Fruit fly (Drosophila melanogaster) whole organism, embryonic: ENCODE data around the gene HINT1.

ENCODE experiments used
- Ada2b ChIP-seq: fragments of 200-800 bp; sonication (Bioruptor generic); IDR thresholded peaks from 2 replicates; pipeline ENCODE4 v1.3.6; 2022; ENCODE audit warnings: missing biosample characterization, missing genetic modification characterization
- BtbVII ChIP-seq: fragments of 200-800 bp; sonication (Bioruptor generic); optimal IDR thresholded peaks from 3 replicates; lab custom pipeline; 2017; ENCODE audit warnings: missing biosample characterization, mild to moderate bottlenecking, missing genetic modification characterization
- CG10147 ChIP-seq: fragments of 200-800 bp; sonication (Bioruptor generic); optimal IDR thresholded peaks from 2 replicates; lab custom pipeline; 2019; ENCODE audit warnings: missing biosample characterization, mild to moderate bottlenecking, missing genetic modification characterization, moderate library complexity
- CG10274 ChIP-seq: fragments of 200-800 bp; sonication (Bioruptor generic); optimal IDR thresholded peaks from 3 replicates; lab custom pipeline; 2017; ENCODE audit warnings: missing biosample characterization, mild to moderate bottlenecking, missing genetic modification characterization
- CG10462 ChIP-seq: fragments of 200-800 bp; sonication (Bioruptor generic); optimal IDR thresholded peaks from 2 replicates; lab custom pipeline; 2016; ENCODE audit warnings: missing biosample characterization, missing genetic modification characterization
- CG11695 ChIP-seq: fragments of 200-800 bp; sonication (Bioruptor generic); IDR thresholded peaks from 3 replicates; pipeline ENCODE4 v1.3.6; 2022; ENCODE audit warnings: missing biosample characterization, missing genetic modification characterization
- CG12299 ChIP-seq: fragments of 200-800 bp; sonication (Bioruptor generic); optimal IDR thresholded peaks from 2 replicates; lab custom pipeline; 2018; ENCODE audit warnings: missing biosample characterization, mild to moderate bottlenecking, missing genetic modification characterization
- CG1233 ChIP-seq: fragments of 200-800 bp; sonication (Bioruptor generic); optimal IDR thresholded peaks from 4 replicates; lab custom pipeline; 2018; ENCODE audit warnings: missing biosample characterization, mild to moderate bottlenecking, missing genetic modification characterization
- CG13123 ChIP-seq: fragments of 200-800 bp; sonication (Bioruptor generic); optimal IDR thresholded peaks from 2 replicates; lab custom pipeline; 2016; ENCODE audit warnings: missing biosample characterization, missing genetic modification characterization
- CG14860 ChIP-seq: fragments of 200-800 bp; sonication (Bioruptor generic); IDR thresholded peaks from 3 replicates; pipeline ENCODE4 v1.3.6; 2022; ENCODE audit warnings: missing biosample characterization, missing genetic modification characterization; ENCODE audit not compliant: partially characterized antibody
- CG15073 ChIP-seq: fragments of 200-800 bp; sonication (Bioruptor generic); optimal IDR thresholded peaks from 2 replicates; lab custom pipeline; 2016; ENCODE audit warnings: missing biosample characterization, missing genetic modification characterization
- CG16863 ChIP-seq: fragments of 200-800 bp; sonication (Bioruptor generic); optimal IDR thresholded peaks from 3 replicates; lab custom pipeline; 2016; ENCODE audit warnings: missing biosample characterization, missing genetic modification characterization
- CG17359 ChIP-seq: fragments of 200-800 bp; sonication (Bioruptor generic); optimal IDR thresholded peaks from 3 replicates; lab custom pipeline; 2018; ENCODE audit warnings: missing biosample characterization, mild to moderate bottlenecking, missing genetic modification characterization, moderate library complexity
- CG17361 ChIP-seq: fragments of 200-800 bp; sonication (Bioruptor generic); IDR thresholded peaks from 3 replicates; pipeline ENCODE4 v1.3.6; 2022; ENCODE audit warnings: missing biosample characterization, missing genetic modification characterization
- CG17829 ChIP-seq: fragments of 200-800 bp; optimal IDR thresholded peaks from 2 replicates; lab custom pipeline; 2019; ENCODE audit warnings: missing biosample characterization, mild to moderate bottlenecking, missing genetic modification characterization, moderate library complexity
- CG3163 ChIP-seq: fragments of 200-800 bp; sonication (Bioruptor generic); optimal IDR thresholded peaks from 3 replicates; lab custom pipeline; 2016; ENCODE audit warnings: missing biosample characterization, missing genetic modification characterization
- CG3281 ChIP-seq: fragments of 200-800 bp; sonication (Bioruptor generic); optimal IDR thresholded peaks from 3 replicates; lab custom pipeline; 2017; ENCODE audit warnings: missing biosample characterization, mild to moderate bottlenecking, missing genetic modification characterization
- CG33557 ChIP-seq: fragments of 200-800 bp; sonication (Bioruptor generic); optimal IDR thresholded peaks from 2 replicates; lab custom pipeline; 2019; ENCODE audit warnings: missing biosample characterization, mild to moderate bottlenecking, missing genetic modification characterization, moderate library complexity
- CG4424 ChIP-seq: fragments of 200-800 bp; sonication (Bioruptor generic); optimal IDR thresholded peaks from 3 replicates; lab custom pipeline; 2016; ENCODE audit warnings: missing biosample characterization, missing genetic modification characterization
- CG5180 ChIP-seq: fragments of 200-800 bp; sonication (Bioruptor generic); optimal IDR thresholded peaks from 3 replicates; lab custom pipeline; 2017; ENCODE audit warnings: missing biosample characterization, missing genetic modification characterization, mild to moderate bottlenecking, moderate library complexity, missing genetic modification reagents
- CG6683 ChIP-seq: fragments of 200-800 bp; sonication (Bioruptor generic); optimal IDR thresholded peaks from 2 replicates; lab custom pipeline; 2017; ENCODE audit warnings: missing biosample characterization, mild to moderate bottlenecking, missing genetic modification characterization, missing genetic modification reagents
- CG7357 ChIP-seq: fragments of 200-800 bp; sonication (Bioruptor generic); IDR thresholded peaks from 3 replicates; pipeline ENCODE4 v1.3.6; 2022; ENCODE audit warnings: missing biosample characterization, missing genetic modification characterization
- CG8388 ChIP-seq: fragments of 200-800 bp; sonication (Bioruptor generic); optimal IDR thresholded peaks from 2 replicates; lab custom pipeline; 2019; ENCODE audit warnings: missing biosample characterization, mild to moderate bottlenecking, missing genetic modification characterization, moderate library complexity
- CG9609 ChIP-seq: fragments of 200-800 bp; sonication (Bioruptor generic); optimal IDR thresholded peaks from 3 replicates; lab custom pipeline; 2016; ENCODE audit warnings: missing biosample characterization, missing genetic modification characterization
- CG9876 ChIP-seq: fragments of 200-800 bp; sonication (Bioruptor generic); optimal IDR thresholded peaks from 2 replicates; lab custom pipeline; 2016; ENCODE audit warnings: missing biosample characterization, missing genetic modification characterization
- D19A ChIP-seq: fragments of 200-800 bp; optimal IDR thresholded peaks from 3 replicates; lab custom pipeline; 2019; ENCODE audit warnings: missing biosample characterization, mild to moderate bottlenecking, missing genetic modification characterization, moderate library complexity
- Dp ChIP-seq: fragments of 200-800 bp; sonication (Bioruptor generic); optimal IDR thresholded peaks from 2 replicates; lab custom pipeline; 2018; ENCODE audit warnings: missing biosample characterization, mild to moderate bottlenecking, missing genetic modification characterization, moderate library complexity
- ERR ChIP-seq: fragments of 200-800 bp; sonication (Bioruptor generic); optimal IDR thresholded peaks from 2 replicates; lab custom pipeline; 2016; ENCODE audit warnings: missing biosample characterization, missing genetic modification characterization
- H2.0 ChIP-seq: fragments of 200-800 bp; sonication (Bioruptor generic); IDR thresholded peaks from 2 replicates; pipeline ENCODE4 v1.3.6; 2022; ENCODE audit warnings: missing biosample characterization, missing genetic modification characterization
- Kr ChIP-seq: fragments of 200-800 bp; sonication (Bioruptor generic); optimal IDR thresholded peaks from 2 replicates; lab custom pipeline; 2017; ENCODE audit warnings: missing biosample characterization, mild to moderate bottlenecking, missing genetic modification characterization
- NC2α ChIP-seq: fragments of 200-800 bp; sonication (Bioruptor generic); optimal IDR thresholded peaks from 2 replicates; lab custom pipeline; 2016; ENCODE audit warnings: missing biosample characterization, missing genetic modification characterization
- Nf-YC ChIP-seq: fragments of 200-800 bp; optimal IDR thresholded peaks from 3 replicates; lab custom pipeline; 2019; ENCODE audit warnings: missing biosample characterization, mild to moderate bottlenecking, missing genetic modification characterization, moderate library complexity
- Pdp1 ChIP-seq, 2 experiments: fragments of 200-800 bp; sonication (Bioruptor generic); optimal IDR thresholded peaks; 3 replicates each; lab custom pipeline; 2016; ENCODE audit warnings: missing biosample characterization in 2 of 2, missing genetic modification characterization in 2 of 2, mild to moderate bottlenecking in 1 of 2, moderate library complexity in 1 of 2
- Ptx1 ChIP-seq: fragments of 200-800 bp; sonication (Bioruptor generic); IDR thresholded peaks from 2 replicates; pipeline ENCODE4 v1.3.6; 2022; ENCODE audit warnings: missing biosample characterization, missing genetic modification characterization
- Ravus ChIP-seq: fragments of 200-800 bp; sonication (Bioruptor generic); IDR thresholded peaks from 2 replicates; pipeline ENCODE4 v1.3.6; 2022; ENCODE audit warnings: missing biosample characterization, missing genetic modification characterization
- Trl ChIP-seq, 3 experiments: fragments of >200 bp in 2 of 3; fragments of 200-800 bp in 1 of 3; sonication (Bioruptor generic) in 1 of 3; optimal IDR thresholded peaks; 2 replicates in 1 of 3; 3 replicates in 2 of 3; lab custom pipeline; 2016 to 2017; ENCODE audit warnings: missing biosample characterization in 1 of 3, missing genetic modification characterization in 1 of 3
- ab ChIP-seq: fragments of 200-800 bp; sonication (Bioruptor generic); optimal IDR thresholded peaks from 2 replicates; lab custom pipeline; 2016; ENCODE audit warnings: missing biosample characterization, missing genetic modification characterization
- al ChIP-seq: fragments of 200-800 bp; sonication (Bioruptor generic); IDR thresholded peaks from 2 replicates; pipeline ENCODE4 v1.3.6; 2022; ENCODE audit warnings: missing biosample characterization, missing genetic modification characterization
- ase ChIP-seq: fragments of 200-800 bp; sonication (Bioruptor generic); IDR thresholded peaks from 3 replicates; pipeline ENCODE4 v1.3.6; 2022; ENCODE audit warnings: missing biosample characterization, missing genetic modification characterization
- bcd ChIP-seq: fragments of 200-800 bp; sonication (Bioruptor generic); optimal IDR thresholded peaks from 2 replicates; lab custom pipeline; 2017; ENCODE audit warnings: missing biosample characterization, mild to moderate bottlenecking, missing genetic modification characterization
- croc ChIP-seq: fragments of 200-800 bp; sonication (Bioruptor generic); conservative IDR thresholded peaks from 3 replicates; pipeline ENCODE4 v1.3.6; 2022; ENCODE audit warnings: missing biosample characterization, missing genetic modification characterization
- dimm ChIP-seq: fragments of 200-800 bp; sonication (Bioruptor generic); IDR thresholded peaks from 2 replicates; pipeline ENCODE4 v1.3.6; 2022; ENCODE audit warnings: missing biosample characterization, missing genetic modification characterization
- disco-r ChIP-seq: fragments of 200-800 bp; sonication (Bioruptor generic); optimal IDR thresholded peaks from 2 replicates; lab custom pipeline; 2016; ENCODE audit warnings: missing biosample characterization, missing genetic modification characterization
- eyg ChIP-seq: fragments of 200-800 bp; sonication (Bioruptor generic); optimal IDR thresholded peaks from 3 replicates; lab custom pipeline; 2016; ENCODE audit warnings: missing biosample characterization, missing genetic modification characterization
- lola ChIP-seq, 3 experiments: fragments of >200 bp in 2 of 3; fragments of 200-800 bp in 1 of 3; sonication (Bioruptor generic) in 1 of 3; optimal IDR thresholded peaks; 2 replicates each; lab custom pipeline; 2017 to 2019; ENCODE audit warnings: missing biosample characterization in 3 of 3, missing genetic modification characterization in 3 of 3, mild to moderate bottlenecking in 1 of 3, moderate library complexity in 1 of 3
- maf-S ChIP-seq: fragments of 200-800 bp; sonication (Bioruptor generic); optimal IDR thresholded peaks from 2 replicates; lab custom pipeline; 2016; ENCODE audit warnings: missing biosample characterization, missing genetic modification characterization
- onecut ChIP-seq: fragments of 200-800 bp; sonication (Bioruptor generic); IDR thresholded peaks from 2 replicates; pipeline ENCODE4 v1.3.6; 2022; ENCODE audit warnings: missing biosample characterization, missing genetic modification characterization
- phol ChIP-seq: fragments of 200-800 bp; sonication (Bioruptor generic); optimal IDR thresholded peaks from 3 replicates; lab custom pipeline; 2018; ENCODE audit warnings: missing biosample characterization, mild to moderate bottlenecking, missing genetic modification characterization, moderate library complexity
- sc ChIP-seq, 3 experiments: fragments of >200 bp in 2 of 3; fragments of 200-800 bp in 1 of 3; sonication (Bioruptor generic) in 1 of 3; optimal IDR thresholded peaks; 2 replicates in 2 of 3; 3 replicates in 1 of 3; lab custom pipeline; 2017; ENCODE audit warnings: mild to moderate bottlenecking in 1 of 3, missing biosample characterization in 1 of 3, missing genetic modification characterization in 1 of 3, missing genetic modification reagents in 1 of 3
- slp2 ChIP-seq: fragments of 200-800 bp; sonication (Bioruptor generic); optimal IDR thresholded peaks from 2 replicates; lab custom pipeline; 2016; ENCODE audit warnings: missing biosample characterization, missing genetic modification characterization
- tgo ChIP-seq: fragments of 200-800 bp; sonication (Bioruptor generic); IDR thresholded peaks from 3 replicates; pipeline ENCODE4 v1.3.6; 2022; ENCODE audit warnings: missing biosample characterization, missing genetic modification characterization

HINT1 gene

dm6 chr2L:2767627-2768026 is 2.3 kb upstream of the HINT1 start, which contains the start of the genes Taf10b and Taf10 (continued):
- peak; percentile 1 for TF ChIP-seq BtbVII (GFP tag; lab: Kevin White, UChicago)
- no peak for TF ChIP-seq CG1233
- no peak for TF ChIP-seq CG5180
- TF ChIP-seq slp2 (GFP tag; lab: Kevin White, UChicago): no peak
- no peak for TF ChIP-seq ase (GFP tag; lab: Robert Waterston, UW)
- TF ChIP-seq CG3163 (GFP tag; lab: Kevin White, UChicago): no peak
- peak; percentile 47 for TF ChIP-seq D19A (tag; lab: Kevin White, UChicago)
- TF ChIP-seq dimm: no peak
- peak; percentile 1 for TF ChIP-seq phol (tag; lab: Kevin White, UChicago)
- no peak for TF ChIP-seq maf-S (GFP tag; lab: Kevin White, UChicago)
- TF ChIP-seq al (GFP tag; lab: Robert Waterston, UW): no peak
- no peak for TF ChIP-seq eyg (GFP tag; lab: Kevin White, UChicago)
- TF ChIP-seq CG7357 (GFP tag; lab: Robert Waterston, UW): no peak
- TF ChIP-seq CG4424: no peak
- TF ChIP-seq CG17829 (tag; lab: Kevin White, UChicago): peak; percentile 24
- TF ChIP-seq ab (GFP tag; lab: Kevin White, UChicago): no peak
- TF ChIP-seq Kr (GFP tag; lab: Kevin White, UChicago): no peak
- no peak for TF ChIP-seq CG17361 (GFP tag; lab: Robert Waterston, UW)
- TF ChIP-seq Trl (optimal IDR thresholded peaks at IDR 0.05; lab: Kevin White, UChicago): no peak
- no peak for TF ChIP-seq Trl (GFP tag; optimal IDR thresholded peaks at IDR 0.05; lab: Kevin White, UChicago)
- no peak for TF ChIP-seq croc (GFP tag; lab: Robert Waterston, UW)
- no peak for TF ChIP-seq lola (GFP tag; optimal IDR thresholded peaks at IDR 0.05; lab: Kevin White, UChicago)
- no peak for TF ChIP-seq CG33557 (GFP tag; lab: Kevin White, UChicago)
- TF ChIP-seq CG17359 (tag; lab: Kevin White, UChicago): no peak
- peak; percentile 45 for TF ChIP-seq Dp (GFP tag; lab: Kevin White, UChicago)
- TF ChIP-seq Nf-YC (tag; lab: Kevin White, UChicago): peak; percentile 36
- no peak for TF ChIP-seq Ada2b (GFP tag; lab: Robert Waterston, UW)
- no peak for TF ChIP-seq CG10462 (GFP tag; lab: Kevin White, UChicago)
- TF ChIP-seq CG9609: no peak
- no peak for TF ChIP-seq CG15073 (GFP tag; lab: Kevin White, UChicago)
- no peak for TF ChIP-seq H2.0 (GFP tag; lab: Robert Waterston, UW)
- peak in 1 of 2 experiments; percentile 30 for TF ChIP-seq Pdp1 (GFP tag; optimal IDR thresholded peaks at IDR 0.05; lab: Kevin White, UChicago)
- no peak for TF ChIP-seq CG9876 (GFP tag; lab: Kevin White, UChicago)
- no peak for TF ChIP-seq CG13123 (GFP tag; lab: Kevin White, UChicago)
- no peak for TF ChIP-seq bcd
- no peak for TF ChIP-seq CG12299
- no peak for TF ChIP-seq onecut
- TF ChIP-seq CG16863 (GFP tag; lab: Kevin White, UChicago): no peak
- no peak for TF ChIP-seq Ravus (GFP tag; lab: Robert Waterston, UW)
- no peak for TF ChIP-seq CG3281 (GFP tag; lab: Kevin White, UChicago)
- peak; percentile 73 for TF ChIP-seq CG14860
- no peak for TF ChIP-seq NC2α (GFP tag; lab: Kevin White, UChicago)
- peak; percentile 56 for TF ChIP-seq CG8388 (GFP tag; lab: Kevin White, UChicago)
- TF ChIP-seq CG10274: no peak
- TF ChIP-seq CG11695 (GFP tag; lab: Robert Waterston, UW): no peak
- TF ChIP-seq CG10147: peak; percentile 15
- no peak for TF ChIP-seq Ptx1 (GFP tag; lab: Robert Waterston, UW)
- TF ChIP-seq ERR (GFP tag; lab: Kevin White, UChicago): peak; percentile 6
- TF ChIP-seq sc (optimal IDR thresholded peaks at IDR 0.05; lab: Kevin White, UChicago): no peak
- no peak for TF ChIP-seq sc (GFP tag; optimal IDR thresholded peaks at IDR 0.05; lab: Kevin White, UChicago)
- no peak for TF ChIP-seq CG6683
- no peak for TF ChIP-seq tgo (GFP tag; lab: Robert Waterston, UW)
- no peak for TF ChIP-seq disco-r (GFP tag; lab: Kevin White, UChicago)
